Worm (Caenorhabditis elegans): ENCODE results near the gene T14B4.9.

DNA sequence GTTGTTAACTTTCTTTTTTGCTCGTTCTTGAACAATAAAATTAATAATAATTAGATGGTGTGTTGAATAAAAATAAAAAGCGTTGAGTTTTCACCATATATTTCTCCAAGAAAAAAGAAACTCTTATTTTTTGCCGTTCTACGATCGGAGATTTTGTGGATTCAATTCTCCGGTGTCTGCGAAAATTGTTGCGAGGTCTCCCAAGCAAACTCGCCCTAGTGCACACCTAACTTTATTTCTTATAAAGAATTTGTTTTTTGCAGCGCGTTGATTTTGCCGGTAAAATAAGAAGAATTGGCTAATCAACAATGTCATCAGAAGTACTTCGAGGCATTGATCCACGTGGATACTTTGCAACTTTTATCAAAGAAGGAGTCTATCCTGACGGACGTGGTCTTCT, 7.8 kb upstream of the T14B4.9 start, which contains the start of gene exos-8:
- no peak for TF ChIP-seq pros-1 (tag; optimal IDR thresholded peaks at IDR 0.05)
- no peak for TF ChIP-seq hlh-30 (tag; optimal IDR thresholded peaks at IDR 0.05; ENCODE audit: insufficient read depth)
- TF ChIP-seq unc-3 (GFP tag; conservative IDR thresholded peaks at IDR 0.05) = no peak
- TF ChIP-seq unc-3 (tag; optimal IDR thresholded peaks at IDR 0.05) = peak; percentile 64
- peak; percentile 56 for TF ChIP-seq pqm-1 (tag; optimal IDR thresholded peaks at IDR 0.05)
- peak; percentile 9 for TF ChIP-seq madf-2 (tag; optimal IDR thresholded peaks at IDR 0.05)
- TF ChIP-seq pha-2 (tag; optimal IDR thresholded peaks at IDR 0.05) = no peak
- peak; percentile 93 for TF ChIP-seq C08G9.2 (tag; optimal IDR thresholded peaks at IDR 0.05)
- TF ChIP-seq unc-55 (GFP tag; optimal IDR thresholded peaks at IDR 0.05) = no peak
- no peak for TF ChIP-seq C38D4.7 (GFP tag; optimal IDR thresholded peaks at IDR 0.05)
- peak; percentile 21 for TF ChIP-seq hlh-13 (GFP tag; optimal IDR thresholded peaks at IDR 0.05)
- no peak for TF ChIP-seq ama-1 (optimal IDR thresholded peaks at IDR 0.05)
